Fruit fly (Drosophila melanogaster) ovary, adult (tissue): Measurements from ENCODE around the gene CG7739.
A peak's percentile ranks its signal among the peaks of the same experiment; 100 is the strongest.

Experiments used
- CG17801 ChIP-seq: fragments of 200-800 bp; optimal IDR thresholded peaks from 2 replicates; lab custom pipeline; 2019; ENCODE audit warnings: missing biosample characterization, mild to moderate bottlenecking, missing genetic modification characterization, moderate library complexity; ENCODE audit not compliant: partially characterized antibody

Gene CG7739

DNA sequence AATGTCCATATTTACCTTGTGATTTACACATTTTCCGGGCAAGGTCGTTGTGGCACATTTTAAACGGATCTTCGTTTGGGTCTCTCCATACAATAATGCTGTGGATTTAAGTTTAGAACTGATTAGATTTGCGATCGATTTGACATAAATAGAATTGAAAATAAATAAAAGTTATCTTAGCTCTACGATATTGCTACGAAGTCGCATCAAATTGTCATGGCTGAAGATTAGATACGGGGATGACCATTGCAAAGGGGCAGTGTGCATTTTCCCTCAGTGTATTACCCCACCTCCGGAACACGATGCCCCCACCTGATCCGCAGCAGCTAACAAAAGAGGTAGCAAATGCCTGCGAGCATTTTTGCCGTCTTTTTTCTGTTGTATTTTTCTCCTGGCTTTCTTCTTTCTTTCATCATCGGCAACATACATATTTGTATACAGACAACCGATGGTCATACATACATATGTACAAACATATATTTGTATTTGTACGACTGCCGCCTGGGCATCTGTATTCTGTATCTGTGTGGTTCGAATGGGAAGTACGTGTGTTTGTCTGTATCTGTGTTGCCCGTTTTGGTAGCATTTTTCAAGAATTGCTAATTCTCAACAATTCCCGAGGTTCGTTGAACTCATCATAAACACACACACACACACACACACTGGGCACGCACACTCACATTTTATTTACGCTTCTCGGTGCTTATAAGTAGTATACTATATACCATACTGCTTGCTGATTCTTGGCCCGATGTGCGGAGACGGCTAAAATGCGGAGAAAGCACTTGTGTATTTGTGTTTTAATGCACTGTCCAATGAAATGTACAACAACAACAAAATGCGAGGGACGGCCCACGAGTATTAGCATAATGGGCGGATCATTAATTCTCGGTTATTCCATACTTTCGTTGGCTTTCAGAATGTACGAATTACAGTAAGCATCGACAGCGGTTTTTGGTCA is 18.1 kb downstream of the CG7739 start:
- no peak for TF ChIP-seq CG17801 (GFP tag; lab: Kevin White, UChicago)

DNA sequence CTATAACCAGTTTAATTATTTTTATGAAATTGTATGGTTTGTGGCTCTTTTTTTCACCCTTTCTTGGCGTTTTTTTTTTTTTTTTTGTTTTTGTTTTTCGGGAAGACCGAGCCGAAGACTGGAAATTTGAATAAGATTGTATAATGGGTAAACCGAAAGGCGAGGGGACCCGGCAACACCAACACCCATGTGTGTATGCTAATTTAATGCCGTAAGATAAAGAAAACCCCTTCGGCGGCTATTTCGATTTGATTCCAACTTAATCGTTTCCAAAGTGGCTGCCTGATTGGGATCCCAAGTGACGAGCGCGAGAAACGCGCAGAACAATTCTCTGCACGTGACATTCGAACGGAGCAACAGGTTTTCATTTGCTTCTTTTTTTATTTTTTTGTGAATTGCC is 19.4 kb downstream of the CG7739 start:
- no peak for TF ChIP-seq CG17801 (GFP tag; lab: Kevin White, UChicago)

DNA sequence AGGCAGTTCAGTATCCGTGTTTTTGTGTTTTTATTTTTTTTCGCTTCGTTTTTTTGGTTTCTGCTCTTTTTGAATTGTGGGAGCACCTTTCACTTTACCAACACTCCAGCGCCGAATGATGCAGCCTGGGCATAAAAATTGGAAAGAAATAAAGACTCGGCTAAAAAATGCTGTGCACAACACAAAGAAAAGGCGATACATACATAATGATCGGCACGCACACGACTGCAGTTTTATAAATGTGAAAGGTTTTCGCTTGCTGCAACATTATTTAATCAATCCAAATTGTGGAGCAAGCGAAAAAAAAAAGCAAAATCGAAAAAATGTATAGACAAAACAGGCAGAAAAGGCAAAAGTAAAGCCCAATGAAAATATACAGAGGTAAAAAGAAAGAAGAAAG is 19.8 kb downstream of the CG7739 start:
- peak; percentile 21 for TF ChIP-seq CG17801 (GFP tag; lab: Kevin White, UChicago)

DNA sequence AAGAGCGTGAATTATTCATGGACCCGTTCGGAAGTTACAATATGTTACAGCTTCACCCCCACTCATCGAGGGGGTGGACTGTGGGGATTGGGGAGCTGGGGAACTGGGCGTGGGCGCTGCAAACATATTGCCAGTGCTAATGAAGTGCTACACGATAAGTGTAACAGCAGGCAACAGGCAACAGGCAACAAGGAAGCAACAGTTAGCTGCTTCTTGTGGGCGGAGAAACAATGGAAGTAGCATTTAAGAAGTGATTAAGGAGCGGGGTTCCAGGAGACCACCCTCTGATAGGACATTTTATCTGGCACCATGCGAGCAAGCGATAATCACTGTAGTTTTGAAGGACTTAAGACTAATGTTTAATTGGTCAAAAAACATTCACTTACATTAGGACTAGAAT is 21.6 kb downstream of the CG7739 start:
- TF ChIP-seq CG17801 (GFP tag; lab: Kevin White, UChicago) = no peak

DNA sequence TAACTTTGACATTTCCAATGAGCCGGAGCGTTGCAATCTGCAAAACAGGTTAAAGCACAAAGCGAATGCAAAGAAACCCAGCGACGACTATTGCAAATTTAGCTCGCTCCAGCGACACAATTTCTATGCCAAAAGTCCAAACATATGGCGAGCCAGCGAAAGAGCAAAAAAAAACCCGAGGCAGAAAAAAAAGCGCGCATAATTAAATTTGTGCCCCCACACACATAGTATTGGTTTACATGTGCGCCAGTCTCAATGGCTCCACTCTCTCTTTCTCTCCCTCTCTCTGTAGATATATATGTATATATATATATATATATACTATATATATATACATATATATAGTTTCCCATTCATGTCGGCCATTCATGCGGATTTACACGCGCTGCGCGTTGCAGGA is 22.2 kb downstream of the CG7739 start:
- no peak for TF ChIP-seq CG17801 (GFP tag; lab: Kevin White, UChicago)

DNA sequence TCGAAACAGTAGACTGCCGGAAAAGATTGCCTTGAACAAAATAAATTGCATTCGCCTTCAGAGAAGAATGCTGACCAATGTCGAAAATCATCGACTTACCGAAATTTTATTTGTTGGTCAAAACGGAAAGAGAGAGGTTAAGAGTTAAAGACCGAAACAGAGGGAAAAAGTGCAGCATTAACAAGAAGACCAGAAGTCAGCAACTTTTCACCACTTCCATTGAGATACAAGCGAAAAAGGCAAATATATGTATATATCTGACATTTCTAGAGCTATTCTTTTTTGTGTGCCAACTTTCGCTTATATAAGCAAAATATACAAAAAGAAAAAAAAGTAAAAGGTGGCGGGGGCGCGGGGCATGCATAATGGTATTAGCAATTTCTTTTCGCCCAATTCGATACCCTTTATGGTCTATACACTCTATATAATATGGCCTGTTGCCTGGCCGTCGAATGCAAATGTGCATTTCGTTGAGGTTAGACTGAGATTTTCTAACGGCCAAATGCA is 22.9 kb downstream of the CG7739 start:
- TF ChIP-seq CG17801 (GFP tag; lab: Kevin White, UChicago) = peak; percentile 17

DNA sequence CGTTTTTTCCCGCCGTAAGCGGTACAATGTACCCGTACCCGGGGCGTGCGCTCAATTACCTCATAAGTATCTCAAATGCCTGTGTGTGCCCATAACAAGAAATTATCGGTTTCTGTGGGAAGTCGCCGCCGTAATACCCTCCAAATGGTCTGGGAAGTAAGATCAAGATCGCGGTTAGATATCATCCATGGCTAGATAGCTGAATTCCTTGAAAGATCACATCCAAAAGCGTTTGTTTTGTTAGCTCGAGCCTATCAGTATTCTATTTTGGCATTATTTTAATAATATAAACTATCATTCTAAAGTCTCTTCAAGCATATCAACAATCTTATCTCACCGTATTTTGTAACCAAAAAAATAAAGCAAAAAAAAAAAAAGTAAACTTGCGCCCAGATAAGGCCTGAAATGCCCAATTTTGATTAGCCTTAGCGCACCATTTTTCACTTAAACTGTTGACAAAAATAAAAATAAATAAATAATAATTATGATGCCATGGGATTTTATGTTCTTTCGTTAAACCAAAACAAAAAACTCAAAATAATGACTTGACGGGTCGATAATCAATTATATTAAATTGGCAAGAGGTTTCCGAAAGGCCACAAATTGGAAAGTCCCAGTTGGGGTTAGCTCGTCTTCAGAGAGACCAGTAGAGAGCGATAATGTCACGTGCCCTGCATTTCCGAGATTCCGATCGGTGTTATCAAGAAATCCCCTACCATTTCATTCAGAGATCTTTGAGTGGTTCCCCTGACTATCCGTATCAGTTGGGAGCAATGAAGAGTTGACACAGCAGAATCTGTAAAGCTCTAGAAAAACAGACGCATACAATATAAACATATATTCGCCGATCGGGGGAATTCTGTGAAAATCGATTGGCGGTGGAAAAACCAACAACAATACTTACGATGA is 24.0 kb downstream of the CG7739 start:
- TF ChIP-seq CG17801 (GFP tag; lab: Kevin White, UChicago) = no peak

DNA sequence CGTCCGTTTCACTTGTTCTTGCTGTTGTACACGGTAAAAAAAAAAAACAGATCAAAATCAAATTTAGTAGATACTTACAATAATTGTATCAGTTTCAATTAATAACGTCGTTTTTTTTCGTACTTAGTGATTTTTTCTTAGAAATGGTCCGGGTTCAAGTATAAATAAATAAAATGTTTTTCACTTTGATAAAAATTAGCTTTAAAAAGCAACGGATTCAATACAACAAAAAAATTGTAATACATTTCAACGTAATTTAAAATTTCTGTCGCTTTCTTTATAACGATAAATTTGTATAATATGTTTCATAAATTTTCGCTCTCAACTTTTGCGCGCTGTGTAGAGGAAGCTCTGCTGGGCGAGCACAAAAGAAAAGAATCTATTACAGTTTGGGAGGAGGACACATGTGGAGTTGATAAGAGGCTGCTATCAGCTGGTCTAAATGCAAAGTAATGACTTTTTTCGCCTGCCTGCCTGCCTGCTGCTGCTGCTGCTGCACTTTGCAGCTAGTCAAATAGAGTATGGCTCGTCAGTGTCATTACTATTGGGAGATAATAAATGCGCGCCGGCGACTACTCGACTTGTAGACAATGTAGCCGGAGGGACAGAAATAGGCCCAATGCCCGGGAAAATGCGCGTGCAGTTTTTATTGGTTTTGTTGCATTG is 24.8 kb downstream of the CG7739 start:
- TF ChIP-seq CG17801 (GFP tag; lab: Kevin White, UChicago) = no peak

DNA sequence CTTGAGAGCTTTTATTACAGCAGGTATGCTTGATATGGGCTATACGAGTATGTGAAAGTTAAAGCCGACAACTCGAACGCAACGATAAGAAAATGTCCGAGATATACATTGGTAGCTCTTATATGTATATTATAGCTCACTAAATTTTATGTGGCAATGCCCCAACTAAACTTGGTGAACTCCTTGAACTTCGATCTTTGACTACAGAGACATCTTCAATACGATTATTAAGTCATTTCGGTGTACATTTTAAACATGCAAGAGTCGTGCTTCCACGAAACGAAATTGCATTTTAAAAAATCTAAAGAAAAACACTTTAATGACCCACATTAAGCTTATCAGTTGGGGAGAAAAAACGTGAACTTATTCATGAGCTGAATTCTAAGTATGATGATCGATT is 26.3 kb downstream of the CG7739 start:
- no peak for TF ChIP-seq CG17801 (GFP tag; lab: Kevin White, UChicago)

DNA sequence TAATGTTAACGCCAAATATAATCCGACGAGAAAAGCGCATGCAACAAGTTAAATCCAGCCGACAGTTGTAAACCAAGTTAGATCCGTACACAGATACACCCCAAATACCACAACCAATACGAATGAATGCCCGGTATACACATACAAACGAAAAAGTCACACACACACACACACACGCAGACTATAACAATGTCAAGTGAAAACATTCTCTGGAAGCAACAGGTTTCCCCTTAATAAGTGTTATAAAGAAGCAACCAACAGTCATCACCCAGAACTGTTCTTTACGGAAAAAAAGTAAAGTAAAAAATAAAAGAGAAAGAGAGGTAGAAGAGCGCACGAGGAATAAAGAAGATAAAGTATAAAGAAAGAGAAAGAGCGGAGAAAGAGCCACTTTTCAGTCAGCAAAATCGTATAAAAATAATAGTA is 27.1 kb downstream of the CG7739 start:
- TF ChIP-seq CG17801 (GFP tag; lab: Kevin White, UChicago) = no peak

DNA sequence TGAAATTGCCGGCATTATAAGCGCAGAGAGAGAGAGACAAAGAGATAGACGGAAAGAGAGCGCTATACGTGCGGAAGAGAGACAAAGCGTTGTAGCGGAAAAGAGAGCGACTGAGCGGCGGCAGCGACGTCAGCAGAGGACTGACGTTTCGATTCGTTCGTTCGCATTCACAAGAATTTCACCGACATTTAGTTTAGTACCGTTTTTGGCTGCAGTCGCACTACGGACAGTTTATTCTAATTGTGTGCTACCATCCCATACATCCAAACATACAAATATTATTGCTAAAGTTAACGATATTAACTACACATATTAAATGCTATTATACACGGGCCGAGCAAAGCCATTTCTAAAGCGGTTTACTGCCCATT is 27.7 kb downstream of the CG7739 start, which contains the start of gene CrebA:
Gene CrebA (plus strand): TSS at position 168 of the 371 bp plus-strand sequence.
- peak; percentile 1 for TF ChIP-seq CG17801 (GFP tag; lab: Kevin White, UChicago)

DNA sequence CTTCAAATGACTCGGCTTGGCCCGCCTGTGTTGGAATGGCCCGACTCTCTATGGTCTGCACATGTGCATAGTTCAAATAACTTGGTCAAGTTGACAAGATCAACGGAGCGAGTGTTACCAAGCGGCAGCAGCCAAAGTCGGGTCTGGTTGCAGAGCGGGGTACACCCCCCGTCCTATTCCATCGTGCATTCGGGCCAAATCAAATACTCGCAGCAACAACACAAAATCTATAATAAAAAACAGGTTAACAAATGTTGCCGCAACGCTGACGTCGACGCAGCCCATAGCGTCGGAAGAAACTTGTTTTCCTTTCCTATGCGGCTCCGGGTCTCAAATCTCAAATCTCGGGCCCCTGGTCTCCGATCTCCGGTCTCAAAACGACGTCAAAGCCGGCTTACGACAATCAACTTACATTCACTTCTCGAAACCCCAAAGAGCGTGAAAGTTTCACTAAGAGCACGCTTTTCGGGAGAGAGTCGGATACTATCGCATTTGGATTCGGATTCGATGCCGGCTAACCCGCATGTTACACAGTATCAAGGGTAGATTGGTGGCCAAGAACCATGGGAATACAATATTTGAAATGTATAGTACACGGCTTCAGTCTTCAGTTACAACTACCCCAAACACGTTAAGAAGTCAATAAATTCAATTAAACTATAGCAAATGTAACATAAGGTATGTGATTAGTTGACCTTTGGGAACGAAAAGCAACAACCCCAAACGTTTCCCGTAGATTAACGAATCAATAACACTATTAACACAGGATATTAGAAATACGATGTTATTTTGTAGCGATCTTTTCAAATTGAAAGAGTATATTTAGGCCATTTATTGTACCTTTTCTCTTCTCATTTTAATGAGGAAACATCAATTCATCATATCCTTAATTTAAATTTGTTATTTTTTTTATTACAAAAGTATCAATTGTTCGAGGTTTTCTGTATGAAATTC is 28.3 kb downstream of the CG7739 start:
- no peak for TF ChIP-seq CG17801 (GFP tag; lab: Kevin White, UChicago)

DNA sequence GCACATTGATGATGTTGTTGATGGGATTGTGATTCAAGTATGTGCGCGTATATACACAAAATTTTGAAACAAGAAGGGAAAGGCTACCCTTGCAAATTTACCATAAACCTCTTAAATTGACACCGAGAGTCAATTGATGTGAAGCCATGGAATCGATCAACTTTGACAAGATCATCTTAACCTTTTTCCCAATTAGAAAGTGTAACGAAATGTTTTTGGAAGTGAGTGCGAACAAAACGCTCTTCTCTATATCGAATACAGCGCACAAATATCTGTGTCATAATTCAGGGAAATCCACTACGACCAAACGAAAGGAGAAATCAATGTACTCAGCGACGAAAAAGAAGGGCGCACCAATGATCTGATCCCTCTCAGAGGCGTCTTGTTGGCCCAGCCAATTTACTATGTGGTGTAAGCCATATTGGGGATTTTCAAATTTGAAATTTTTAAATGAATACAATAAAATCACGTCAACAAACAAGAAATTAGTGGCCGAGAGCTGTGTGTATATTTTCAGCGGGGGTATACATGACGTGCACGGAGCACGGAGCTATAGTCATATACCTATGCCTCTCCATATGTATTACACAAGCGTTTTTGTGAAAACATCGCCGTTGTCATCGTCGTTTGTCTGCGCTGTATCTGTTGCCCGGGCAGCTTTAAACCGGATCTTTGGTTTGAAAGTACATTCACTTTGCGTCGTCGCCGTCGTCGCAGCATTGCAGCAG is 29.3 kb downstream of the CG7739 start:
- TF ChIP-seq CG17801 (GFP tag; lab: Kevin White, UChicago) = no peak
